Fruit fly (Drosophila melanogaster) whole organism, embryonic: ENCODE data around the gene eIF4E5.

Experiments
- BEAF-32 ChIP-seq: fragments of 200-800 bp; sonication (Bioruptor generic); optimal IDR thresholded peaks from 3 replicates; lab custom pipeline; 2017; ENCODE audit warnings: missing biosample characterization, missing genetic modification characterization, mild to moderate bottlenecking, moderate library complexity, missing genetic modification reagents
- Bteb2 ChIP-seq: fragments of 200-800 bp; sonication (Bioruptor generic); optimal IDR thresholded peaks from 2 replicates; lab custom pipeline; 2016; ENCODE audit warnings: missing biosample characterization, missing genetic modification characterization
- CG12155 ChIP-seq: fragments of 200-800 bp; sonication (Bioruptor generic); optimal IDR thresholded peaks from 3 replicates; lab custom pipeline; 2016; ENCODE audit warnings: missing biosample characterization, missing genetic modification characterization
- CG12219 ChIP-seq: fragments of 200-800 bp; sonication (Bioruptor generic); optimal IDR thresholded peaks from 3 replicates; lab custom pipeline; 2018; ENCODE audit warnings: missing biosample characterization, mild to moderate bottlenecking, missing genetic modification characterization
- CG14965 ChIP-seq: fragments of 200-800 bp; sonication (Bioruptor generic); optimal IDR thresholded peaks from 2 replicates; lab custom pipeline; 2016; ENCODE audit warnings: missing biosample characterization, missing genetic modification characterization, borderline replicate concordance
- CG1602 ChIP-seq: fragments of 200-800 bp; sonication (Bioruptor generic); optimal IDR thresholded peaks from 3 replicates; lab custom pipeline; 2016; ENCODE audit warnings: missing biosample characterization, missing genetic modification characterization
- CG16813 ChIP-seq: fragments of 200-800 bp; sonication (Bioruptor generic); IDR thresholded peaks from 3 replicates; pipeline ENCODE4 v1.3.6; 2022; ENCODE audit warnings: missing biosample characterization, missing genetic modification characterization; ENCODE audit not compliant: partially characterized antibody
- CG17186 ChIP-seq: fragments of 200-800 bp; sonication (Bioruptor generic); optimal IDR thresholded peaks from 3 replicates; lab custom pipeline; 2017; ENCODE audit warnings: missing biosample characterization, missing genetic modification reagents, missing genetic modification characterization
- CG17802 ChIP-seq: fragments of 200-800 bp; sonication (Bioruptor generic); optimal IDR thresholded peaks from 2 replicates; lab custom pipeline; 2018; ENCODE audit warnings: missing biosample characterization, mild to moderate bottlenecking, missing genetic modification characterization, moderate library complexity
- CG18764 ChIP-seq: fragments of 200-800 bp; sonication (Bioruptor generic); optimal IDR thresholded peaks from 3 replicates; lab custom pipeline; 2016; ENCODE audit warnings: missing biosample characterization, missing genetic modification characterization
- CG2889 ChIP-seq: fragments of 200-800 bp; sonication (Bioruptor generic); IDR thresholded peaks from 3 replicates; pipeline ENCODE4 v1.3.6; 2022; ENCODE audit warnings: missing biosample characterization, missing genetic modification characterization
- CG31224 ChIP-seq: fragments of 200-800 bp; sonication (Bioruptor generic); IDR thresholded peaks from 2 replicates; pipeline ENCODE4 v1.3.6; 2022; ENCODE audit warnings: missing biosample characterization, missing genetic modification characterization
- CG32532 ChIP-seq: fragments of 200-800 bp; sonication (Bioruptor generic); IDR thresholded peaks from 2 replicates; pipeline ENCODE4 v1.3.6; 2022; ENCODE audit warnings: missing biosample characterization, missing genetic modification characterization
- CG33557 ChIP-seq: fragments of 200-800 bp; sonication (Bioruptor generic); optimal IDR thresholded peaks from 2 replicates; lab custom pipeline; 2019; ENCODE audit warnings: missing biosample characterization, mild to moderate bottlenecking, missing genetic modification characterization, moderate library complexity
- CG42726 ChIP-seq: fragments of 200-800 bp; sonication (Bioruptor generic); IDR thresholded peaks from 2 replicates; pipeline ENCODE4 v1.3.6; 2022; ENCODE audit warnings: missing biosample characterization, missing genetic modification characterization; ENCODE audit not compliant: partially characterized antibody
- CG4707 ChIP-seq: fragments of 200-800 bp; sonication (Bioruptor generic); optimal IDR thresholded peaks from 2 replicates; lab custom pipeline; 2018; ENCODE audit warnings: missing biosample characterization, mild to moderate bottlenecking, missing genetic modification characterization, moderate library complexity
- CG9932 ChIP-seq: fragments of 200-800 bp; sonication (Bioruptor generic); IDR thresholded peaks from 2 replicates; pipeline ENCODE4 v1.3.6; 2022; ENCODE audit warnings: missing biosample characterization, missing genetic modification characterization
- CoRest ChIP-seq: fragments of 200-800 bp; sonication (Bioruptor generic); optimal IDR thresholded peaks from 3 replicates; lab custom pipeline; 2018; ENCODE audit warnings: missing biosample characterization, mild to moderate bottlenecking, missing genetic modification characterization, moderate library complexity
- Dad ChIP-seq: fragments of 200-800 bp; sonication (Bioruptor generic); optimal IDR thresholded peaks from 3 replicates; lab custom pipeline; 2016; ENCODE audit warnings: missing biosample characterization, missing genetic modification characterization
- Dbx ChIP-seq: fragments of 200-800 bp; sonication (Bioruptor generic); IDR thresholded peaks from 3 replicates; pipeline ENCODE4 v1.3.6; 2022; ENCODE audit warnings: missing biosample characterization, missing genetic modification characterization
- E2f1 ChIP-seq: fragments of 200-800 bp; sonication (Bioruptor generic); IDR thresholded peaks from 2 replicates; pipeline ENCODE4 v1.3.6; 2022; ENCODE audit warnings: missing biosample characterization, missing genetic modification characterization
- Ets97D ChIP-seq: fragments of 200-800 bp; sonication (Bioruptor generic); optimal IDR thresholded peaks from 3 replicates; lab custom pipeline; 2016; ENCODE audit warnings: missing biosample characterization, missing genetic modification characterization
- H2.0 ChIP-seq: fragments of 200-800 bp; sonication (Bioruptor generic); IDR thresholded peaks from 2 replicates; pipeline ENCODE4 v1.3.6; 2022; ENCODE audit warnings: missing biosample characterization, missing genetic modification characterization
- NC2β ChIP-seq: fragments of 200-800 bp; sonication (Bioruptor generic); optimal IDR thresholded peaks from 2 replicates; lab custom pipeline; 2016; ENCODE audit warnings: missing biosample characterization, missing genetic modification characterization
- Rx ChIP-seq: fragments of 200-800 bp; sonication (Bioruptor generic); IDR thresholded peaks from 2 replicates; pipeline ENCODE4 v1.3.6; 2022; ENCODE audit warnings: missing biosample characterization, missing genetic modification characterization
- Ssrp ChIP-seq: fragments of 200-800 bp; sonication (Bioruptor generic); optimal IDR thresholded peaks from 2 replicates; lab custom pipeline; 2018; ENCODE audit warnings: missing biosample characterization, mild to moderate bottlenecking, missing genetic modification characterization, moderate library complexity
- TFAM ChIP-seq: fragments of 200-800 bp; sonication (Bioruptor generic); optimal IDR thresholded peaks from 2 replicates; lab custom pipeline; 2017; ENCODE audit warnings: missing biosample characterization, missing genetic modification characterization, inconsistent platforms
- ato ChIP-seq: fragments of 200-800 bp; sonication (Bioruptor generic); IDR thresholded peaks from 2 replicates; pipeline ENCODE4 v1.3.6; 2022; ENCODE audit warnings: missing biosample characterization, missing genetic modification characterization; ENCODE audit not compliant: partially characterized antibody
- cato ChIP-seq: fragments of 200-800 bp; sonication (Bioruptor generic); optimal IDR thresholded peaks from 2 replicates; lab custom pipeline; 2016; ENCODE audit warnings: missing biosample characterization, missing genetic modification characterization, borderline replicate concordance
- caup ChIP-seq: fragments of 200-800 bp; sonication (Bioruptor generic); optimal IDR thresholded peaks from 3 replicates; lab custom pipeline; 2017; ENCODE audit warnings: missing biosample characterization, mild to moderate bottlenecking, missing genetic modification characterization, moderate library complexity; ENCODE audit not compliant: severe bottlenecking
- chif ChIP-seq, 2 experiments: fragments of 200-800 bp; sonication (Bioruptor generic); optimal IDR thresholded peaks; 3 replicates each; lab custom pipeline; 2016; ENCODE audit warnings: missing biosample characterization in 2 of 2, missing genetic modification characterization in 2 of 2
- da ChIP-seq: fragments of 200-800 bp; sonication (Bioruptor generic); optimal IDR thresholded peaks from 2 replicates; lab custom pipeline; 2016; ENCODE audit warnings: missing biosample characterization, missing genetic modification characterization
- dati ChIP-seq: fragments of 200-800 bp; sonication (Bioruptor generic); IDR thresholded peaks from 2 replicates; pipeline ENCODE4 v1.3.6; 2022; ENCODE audit warnings: missing biosample characterization, missing genetic modification characterization
- dimm ChIP-seq: fragments of 200-800 bp; sonication (Bioruptor generic); IDR thresholded peaks from 2 replicates; pipeline ENCODE4 v1.3.6; 2022; ENCODE audit warnings: missing biosample characterization, missing genetic modification characterization
- dysf ChIP-seq: fragments of 200-800 bp; sonication (Bioruptor generic); IDR thresholded peaks from 3 replicates; pipeline ENCODE4 v1.3.6; 2022; ENCODE audit warnings: missing biosample characterization, missing genetic modification characterization
- grn ChIP-seq: fragments of 200-800 bp; sonication (Bioruptor generic); optimal IDR thresholded peaks from 3 replicates; lab custom pipeline; 2017; ENCODE audit warnings: missing biosample characterization, missing genetic modification characterization
- hbn ChIP-seq: fragments of 200-800 bp; sonication (Bioruptor generic); IDR thresholded peaks from 2 replicates; pipeline ENCODE4 v1.3.6; 2022; ENCODE audit warnings: missing biosample characterization, missing genetic modification characterization; ENCODE audit not compliant: partially characterized antibody
- ind ChIP-seq: fragments of 200-800 bp; sonication (Bioruptor generic); optimal IDR thresholded peaks from 3 replicates; lab custom pipeline; 2016; ENCODE audit warnings: missing biosample characterization, missing genetic modification characterization
- luna ChIP-seq: fragments of 200-800 bp; sonication (Bioruptor generic); optimal IDR thresholded peaks from 2 replicates; lab custom pipeline; 2016; ENCODE audit warnings: missing biosample characterization, missing genetic modification characterization
- pan ChIP-seq, 4 experiments: fragments of >200 bp in 3 of 4; fragments of 200-800 bp in 1 of 4; sonication (Bioruptor generic) in 1 of 4; optimal IDR thresholded peaks in 3 of 4; IDR thresholded peaks in 1 of 4; 2 replicates each; pipeline versions ENCODE4 v1.3.6 to Lab custom; 2017 to 2022; ENCODE audit warnings: missing biosample characterization in 2 of 4, missing genetic modification characterization in 2 of 4, mixed read lengths in 1 of 4
- ro ChIP-seq: fragments of 200-800 bp; sonication (Bioruptor generic); IDR thresholded peaks from 2 replicates; pipeline ENCODE4 v1.3.6; 2022; ENCODE audit warnings: missing biosample characterization, missing genetic modification characterization
- sim ChIP-seq: fragments of 200-800 bp; sonication (Bioruptor generic); IDR thresholded peaks from 2 replicates; pipeline ENCODE4 v1.3.6; 2022; ENCODE audit warnings: missing biosample characterization, missing genetic modification characterization
- ssp ChIP-seq: fragments of 200-800 bp; sonication (Bioruptor generic); IDR thresholded peaks from 2 replicates; pipeline ENCODE4 v1.3.6; 2022; ENCODE audit warnings: missing biosample characterization, missing genetic modification characterization
- stc ChIP-seq: fragments of 200-800 bp; sonication (Bioruptor generic); IDR thresholded peaks from 2 replicates; pipeline ENCODE4 v1.3.6; 2022; ENCODE audit warnings: missing biosample characterization, missing genetic modification characterization
- stwl ChIP-seq: fragments of 200-800 bp; sonication (Bioruptor generic); optimal IDR thresholded peaks from 3 replicates; lab custom pipeline; 2018; ENCODE audit warnings: missing biosample characterization, mild to moderate bottlenecking, missing genetic modification characterization, moderate library complexity
- vvl ChIP-seq: fragments of 200-800 bp; sonication (Bioruptor generic); IDR thresholded peaks from 2 replicates; pipeline ENCODE4 v1.3.6; 2022; ENCODE audit warnings: missing biosample characterization, missing genetic modification characterization
- wdn ChIP-seq: fragments of 200-800 bp; sonication (Bioruptor generic); IDR thresholded peaks from 2 replicates; pipeline ENCODE4 v1.3.6; 2022; ENCODE audit warnings: missing biosample characterization, missing genetic modification characterization
- yki ChIP-seq: fragments of >200 bp; optimal IDR thresholded peaks from 3 replicates; lab custom pipeline; 2018

eIF4E5 gene

dm6 chr3L:7861807-7862206 is 32.9 kb upstream of the eIF4E5 start (continued):
- peak; percentile 38 for TF ChIP-seq Ssrp (tag; lab: Kevin White, UChicago)
- TF ChIP-seq Ets97D = no peak
- no peak for TF ChIP-seq CG12155 (GFP tag; lab: Kevin White, UChicago)
- TF ChIP-seq Bteb2 (GFP tag; lab: Kevin White, UChicago) = no peak
- peak; percentile 12 for TF ChIP-seq CG18764 (GFP tag; lab: Kevin White, UChicago)
- no peak for TF ChIP-seq pan (optimal IDR thresholded peaks at IDR 0.05; lab: Kevin White, UChicago)
- no peak for TF ChIP-seq pan (GFP tag; optimal IDR thresholded peaks at IDR 0.05 in 1 of 2, IDR thresholded peaks at IDR 0.05 in 1 of 2)
- peak; percentile 43; the same call in 1 of the 2 replicates for TF ChIP-seq stc (GFP tag; lab: Robert Waterston, UW)
- no peak for TF ChIP-seq BEAF-32 (GFP tag; lab: Kevin White, UChicago)
- no peak for TF ChIP-seq ssp (GFP tag; lab: Robert Waterston, UW)
- TF ChIP-seq CoRest (tag; lab: Kevin White, UChicago) = peak; percentile 65
- no peak for TF ChIP-seq dati (GFP tag; lab: Robert Waterston, UW)
- TF ChIP-seq stwl (tag; lab: Kevin White, UChicago) = no peak
- no peak for TF ChIP-seq Dad
- 0 out of 2 replicates have a peak, but pooled peaks have one; percentile 7 for TF ChIP-seq E2f1 (GFP tag; lab: Robert Waterston, UW)
- TF ChIP-seq H2.0 (GFP tag; lab: Robert Waterston, UW) = no peak
- TF ChIP-seq hbn (GFP tag; lab: Robert Waterston, UW) = no peak
- TF ChIP-seq vvl (GFP tag; lab: Robert Waterston, UW) = peak; percentile 21; the same call in 1 of the 2 replicates
- TF ChIP-seq chif (GFP tag; optimal IDR thresholded peaks at IDR 0.05; lab: Kevin White, UChicago) = no peak
- TF ChIP-seq yki (lab: Kevin White, UChicago) = no peak
- no peak for TF ChIP-seq CG2889 (GFP tag; lab: Robert Waterston, UW)
- TF ChIP-seq Dbx = no peak
- no peak for TF ChIP-seq Rx
- TF ChIP-seq sim (GFP tag; lab: Robert Waterston, UW) = no peak
- no peak for TF ChIP-seq CG42726 (GFP tag; lab: Robert Waterston, UW)

DNA sequence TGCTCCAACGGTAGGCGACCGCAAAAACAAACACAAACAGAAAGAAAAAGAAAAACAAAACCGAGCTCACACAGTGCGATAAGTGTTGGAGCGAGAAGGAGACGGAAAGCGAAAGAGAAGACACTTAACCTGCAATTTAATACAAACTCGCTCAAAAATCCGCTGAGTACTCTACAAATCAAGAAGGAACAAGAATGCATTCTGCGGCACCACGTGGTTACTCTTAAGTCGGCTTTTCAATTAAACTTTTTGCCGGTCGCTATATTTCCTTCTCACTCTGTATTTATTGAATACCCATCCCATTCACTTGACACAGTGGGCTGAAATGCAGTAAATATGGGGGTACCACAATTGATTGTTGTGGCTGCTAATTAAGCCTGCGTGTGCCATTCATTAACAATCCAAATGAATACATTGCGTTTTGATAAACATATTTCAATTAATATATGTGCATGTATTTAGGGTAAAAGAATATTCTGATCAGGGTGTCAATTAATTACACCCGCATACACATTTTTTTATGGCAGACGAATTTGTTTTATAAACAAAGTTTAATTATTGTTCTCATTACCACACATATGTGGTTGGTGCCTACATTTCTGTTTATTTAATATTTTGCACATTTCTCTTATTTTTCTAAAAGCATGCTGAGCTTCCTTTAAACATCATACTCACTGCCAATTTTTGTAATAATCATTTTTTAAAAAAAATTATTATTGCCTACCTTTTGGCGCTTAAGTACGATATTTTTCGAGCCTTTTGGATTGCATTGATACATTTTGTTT is 32.2 kb upstream of the eIF4E5 start:
- peak; percentile 55; the same call in 1 of the 2 replicates for TF ChIP-seq CG32532 (GFP tag; lab: Robert Waterston, UW)
- no peak for TF ChIP-seq cato (GFP tag; lab: Kevin White, UChicago)
- peak; percentile 59 for TF ChIP-seq CG9932 (GFP tag; lab: Robert Waterston, UW)
- no peak for TF ChIP-seq grn (GFP tag; lab: Kevin White, UChicago)
- TF ChIP-seq CG14965 (GFP tag; lab: Kevin White, UChicago) = no peak
- TF ChIP-seq NC2β (GFP tag; lab: Kevin White, UChicago) = no peak
- no peak for TF ChIP-seq CG1602 (GFP tag; lab: Kevin White, UChicago)
- TF ChIP-seq ato = no peak
- TF ChIP-seq CG4707 (GFP tag; lab: Kevin White, UChicago) = peak; percentile 22
- no peak for TF ChIP-seq CG33557
- TF ChIP-seq wdn = no peak
- TF ChIP-seq CG12219 (GFP tag; lab: Kevin White, UChicago) = no peak
- no peak for TF ChIP-seq luna (GFP tag; lab: Kevin White, UChicago)
- no peak for TF ChIP-seq CG31224 (GFP tag; lab: Robert Waterston, UW)
- TF ChIP-seq dimm = no peak
- no peak for TF ChIP-seq TFAM
- TF ChIP-seq caup (GFP tag; lab: Kevin White, UChicago) = no peak
- TF ChIP-seq CG17802 (tag; lab: Kevin White, UChicago) = no peak
- TF ChIP-seq CG16813 (GFP tag; lab: Robert Waterston, UW) = no peak
- TF ChIP-seq da (GFP tag; lab: Kevin White, UChicago) = no peak
- peak; percentile 22 for TF ChIP-seq ind (GFP tag; lab: Kevin White, UChicago)
- TF ChIP-seq Ssrp (tag; lab: Kevin White, UChicago) = peak; percentile 1
- TF ChIP-seq CG17186 (GFP tag; lab: Kevin White, UChicago) = no peak
- TF ChIP-seq dysf = peak; percentile 44; the same call in 2 of the 3 replicates
- no peak for TF ChIP-seq pan (optimal IDR thresholded peaks at IDR 0.05; lab: Kevin White, UChicago)
- TF ChIP-seq pan (GFP tag; optimal IDR thresholded peaks at IDR 0.05 in 1 of 2, IDR thresholded peaks at IDR 0.05 in 1 of 2) = peak in 1 of 2 experiments; percentile 6
- TF ChIP-seq ro (GFP tag; lab: Robert Waterston, UW) = no peak
